Fruit fly (Drosophila melanogaster): ENCODE results near the gene lawc.

lawc gene

dm6 chrX:8452163-8452562 lies 40.7 kb upstream of the lawc start:
- TF ChIP-seq pan (optimal IDR thresholded peaks at IDR 0.05): no peak
- no peak for TF ChIP-seq psq (GFP tag; optimal IDR thresholded peaks at IDR 0.05)
- TF ChIP-seq brk (GFP tag; optimal IDR thresholded peaks at IDR 0.05): no peak
- TF ChIP-seq h (GFP tag; optimal IDR thresholded peaks at IDR 0.05): no peak
- no peak for TF ChIP-seq br (GFP tag; optimal IDR thresholded peaks at IDR 0.05)
- TF ChIP-seq woc (GFP tag; optimal IDR thresholded peaks at IDR 0.05): no peak
- TF ChIP-seq GATAd (GFP tag; optimal IDR thresholded peaks at IDR 0.05): no peak
- no peak for TF ChIP-seq Mio (GFP tag; optimal IDR thresholded peaks at IDR 0.05)
- TF ChIP-seq Hr78 (GFP tag; optimal IDR thresholded peaks at IDR 0.05): no peak
- no peak for TF ChIP-seq CG32264 (GFP tag; optimal IDR thresholded peaks at IDR 0.05)
- no peak for TF ChIP-seq dl (GFP tag; optimal IDR thresholded peaks at IDR 0.05; ENCODE audit: insufficient read depth in 1 of 2, partially characterized antibody in 2 of 2)
- no peak for TF ChIP-seq Myc (optimal IDR thresholded peaks at IDR 0.05)
- no peak for TF ChIP-seq Sp1 (GFP tag; optimal IDR thresholded peaks at IDR 0.05)
- no peak for TF ChIP-seq sv (GFP tag; optimal IDR thresholded peaks at IDR 0.05)
- no peak for TF ChIP-seq Dif (GFP tag; optimal IDR thresholded peaks at IDR 0.05; ENCODE audit: partially characterized antibody)
- no peak for TF ChIP-seq CrebA (GFP tag; optimal IDR thresholded peaks at IDR 0.05; ENCODE audit: borderline replicate concordance)
- TF ChIP-seq lola (GFP tag; optimal IDR thresholded peaks at IDR 0.05): no peak

dm6 chrX:8450214-8450904 lies 38.9 kb upstream of the lawc start:
- TF ChIP-seq Vsx2 (GFP tag; optimal IDR thresholded peaks at IDR 0.05; ENCODE audit: partially characterized antibody): no peak
- no peak for TF ChIP-seq usp (GFP tag; optimal IDR thresholded peaks at IDR 0.05)
- TF ChIP-seq fru (GFP tag; optimal IDR thresholded peaks at IDR 0.05): no peak
- TF ChIP-seq HLH106 (tag; optimal IDR thresholded peaks at IDR 0.05): no peak
- no peak for TF ChIP-seq dsf (GFP tag; optimal IDR thresholded peaks at IDR 0.05; ENCODE audit: borderline replicate concordance)

dm6 chrX:8448171-8448570 lies 36.7 kb upstream of the lawc start:
- TF ChIP-seq Hnf4 (GFP tag; optimal IDR thresholded peaks at IDR 0.05) (no peak), usp (GFP tag; optimal IDR thresholded peaks at IDR 0.05) (no peak), CG9705 (GFP tag; optimal IDR thresholded peaks at IDR 0.05) (no peak), sv (GFP tag; optimal IDR thresholded peaks at IDR 0.05) (no peak), GATAd (GFP tag; optimal IDR thresholded peaks at IDR 0.05) (no peak), rgr (GFP tag; optimal IDR thresholded peaks at IDR 0.05) (no peak), Dfd (GFP tag; optimal IDR thresholded peaks at IDR 0.05) (no peak)

- TF ChIP-seq h (GFP tag; optimal IDR thresholded peaks at IDR 0.05): no peak
- no peak for TF ChIP-seq rgr (GFP tag; optimal IDR thresholded peaks at IDR 0.05)
- no peak for TF ChIP-seq Jra (GFP tag; optimal IDR thresholded peaks at IDR 0.05)
- no peak for TF ChIP-seq psq (GFP tag; optimal IDR thresholded peaks at IDR 0.05)
- TF ChIP-seq HLH106 (tag; optimal IDR thresholded peaks at IDR 0.05): no peak
- TF ChIP-seq N (GFP tag; optimal IDR thresholded peaks at IDR 0.05): no peak
- no peak for TF ChIP-seq Hnf4 (GFP tag; optimal IDR thresholded peaks at IDR 0.05)
- TF ChIP-seq dsf (GFP tag; optimal IDR thresholded peaks at IDR 0.05; ENCODE audit: borderline replicate concordance): no peak
- no peak for TF ChIP-seq OdsH (GFP tag; optimal IDR thresholded peaks at IDR 0.05)
- TF ChIP-seq woc (GFP tag; optimal IDR thresholded peaks at IDR 0.05): no peak
- no peak for TF ChIP-seq Hr78 (GFP tag; optimal IDR thresholded peaks at IDR 0.05)
- no peak for TF ChIP-seq jim (GFP tag; optimal IDR thresholded peaks at IDR 0.05)
- TF ChIP-seq ey (GFP tag; optimal IDR thresholded peaks at IDR 0.05): no peak
- no peak for TF ChIP-seq tai (GFP tag; optimal IDR thresholded peaks at IDR 0.05)
Observed at dm6 chrX:8447166-8447565, 35.7 kb upstream of the lawc start.

- TF ChIP-seq fru (GFP tag; optimal IDR thresholded peaks at IDR 0.05): no peak
- peak; percentile 5 for TF ChIP-seq HLH106 (tag; optimal IDR thresholded peaks at IDR 0.05)
- peak; percentile 9 for TF ChIP-seq Sp1 (GFP tag; optimal IDR thresholded peaks at IDR 0.05)
- TF ChIP-seq psq (GFP tag; optimal IDR thresholded peaks at IDR 0.05): no peak
- no peak for TF ChIP-seq CrebA (GFP tag; optimal IDR thresholded peaks at IDR 0.05; ENCODE audit: borderline replicate concordance)
Observed at dm6 chrX:8444883-8445572, 33.6 kb upstream of the lawc start.

Data from whole organism, wandering third instar larva.